Fruit fly (Drosophila melanogaster): ENCODE measurements around the gene CG17806.

dm6 chr3R:17818803-17819202 lies 15.7 kb upstream of the CG17806 start:
- TF ChIP-seq CG8478 (optimal IDR thresholded peaks at IDR 0.05), result no peak
- TF ChIP-seq CTCF (optimal IDR thresholded peaks at IDR 0.05), result no peak
